Fruit fly (Drosophila melanogaster) whole organism, embryonic: ENCODE results near the gene CCT3.

ENCODE experiments used
- B-H1 ChIP-seq: fragments of 200-800 bp; sonication (Bioruptor generic); IDR thresholded peaks from 3 replicates; pipeline ENCODE4 v1.3.6; 2022; ENCODE audit warnings: missing biosample characterization, missing genetic modification characterization
- CG10321 ChIP-seq: fragments of 200-800 bp; sonication (Bioruptor generic); IDR thresholded peaks from 2 replicates; pipeline ENCODE4 v1.3.6; 2022; ENCODE audit warnings: missing biosample characterization, missing genetic modification characterization
- CG10959 ChIP-seq: fragments of 200-800 bp; sonication (Bioruptor generic); IDR thresholded peaks from 2 replicates; pipeline ENCODE4 v1.3.6; 2022; ENCODE audit warnings: missing biosample characterization, missing genetic modification characterization
- CG12744 ChIP-seq: fragments of 200-800 bp; sonication (Bioruptor generic); optimal IDR thresholded peaks from 2 replicates; lab custom pipeline; 2016; ENCODE audit warnings: missing biosample characterization, missing genetic modification characterization
- CG13123 ChIP-seq: fragments of 200-800 bp; sonication (Bioruptor generic); optimal IDR thresholded peaks from 2 replicates; lab custom pipeline; 2016; ENCODE audit warnings: missing biosample characterization, missing genetic modification characterization
- CG14860 ChIP-seq: fragments of 200-800 bp; sonication (Bioruptor generic); IDR thresholded peaks from 3 replicates; pipeline ENCODE4 v1.3.6; 2022; ENCODE audit warnings: missing biosample characterization, missing genetic modification characterization; ENCODE audit not compliant: partially characterized antibody
- CG17359 ChIP-seq: fragments of 200-800 bp; sonication (Bioruptor generic); optimal IDR thresholded peaks from 3 replicates; lab custom pipeline; 2018; ENCODE audit warnings: missing biosample characterization, mild to moderate bottlenecking, missing genetic modification characterization, moderate library complexity
- CG17612 ChIP-seq: fragments of 200-800 bp; sonication (Bioruptor generic); IDR thresholded peaks from 2 replicates; pipeline ENCODE4 v1.3.6; 2022; ENCODE audit warnings: missing biosample characterization, missing genetic modification characterization
- CG2120 ChIP-seq: fragments of 200-800 bp; sonication (Bioruptor generic); optimal IDR thresholded peaks from 3 replicates; lab custom pipeline; 2016; ENCODE audit warnings: missing biosample characterization, missing genetic modification characterization
- CG2129 ChIP-seq: fragments of 200-800 bp; sonication (Bioruptor generic); IDR thresholded peaks from 2 replicates; pipeline ENCODE4 v1.3.6; 2022; ENCODE audit warnings: missing biosample characterization, missing genetic modification characterization; ENCODE audit not compliant: partially characterized antibody
- CG30403 ChIP-seq: fragments of 200-800 bp; sonication (Bioruptor generic); optimal IDR thresholded peaks from 3 replicates; lab custom pipeline; 2016; ENCODE audit warnings: missing biosample characterization, missing genetic modification characterization
- CG3065 ChIP-seq: fragments of 200-800 bp; sonication (Bioruptor generic); optimal IDR thresholded peaks from 2 replicates; lab custom pipeline; 2016; ENCODE audit warnings: missing biosample characterization, missing genetic modification characterization
- CG3163 ChIP-seq: fragments of 200-800 bp; sonication (Bioruptor generic); optimal IDR thresholded peaks from 3 replicates; lab custom pipeline; 2016; ENCODE audit warnings: missing biosample characterization, missing genetic modification characterization
- CG32532 ChIP-seq: fragments of 200-800 bp; sonication (Bioruptor generic); IDR thresholded peaks from 2 replicates; pipeline ENCODE4 v1.3.6; 2022; ENCODE audit warnings: missing biosample characterization, missing genetic modification characterization
- CG34376 ChIP-seq: fragments of 200-800 bp; sonication (Bioruptor generic); optimal IDR thresholded peaks from 2 replicates; lab custom pipeline; 2018; ENCODE audit warnings: missing biosample characterization, mild to moderate bottlenecking, missing genetic modification characterization
- CG4854 ChIP-seq: fragments of 200-800 bp; sonication (Bioruptor generic); optimal IDR thresholded peaks from 2 replicates; lab custom pipeline; 2016; ENCODE audit warnings: missing biosample characterization, missing genetic modification characterization, inconsistent platforms
- CG6683 ChIP-seq: fragments of 200-800 bp; sonication (Bioruptor generic); optimal IDR thresholded peaks from 2 replicates; lab custom pipeline; 2017; ENCODE audit warnings: missing biosample characterization, mild to moderate bottlenecking, missing genetic modification characterization, missing genetic modification reagents
- CG6689 ChIP-seq: fragments of 200-800 bp; sonication (Bioruptor generic); IDR thresholded peaks from 2 replicates; pipeline ENCODE4 v1.3.6; 2022; ENCODE audit warnings: missing biosample characterization, missing genetic modification characterization
- CG7372 ChIP-seq: fragments of 200-800 bp; sonication (Bioruptor generic); IDR thresholded peaks from 2 replicates; pipeline ENCODE4 v1.3.6; 2022; ENCODE audit warnings: missing biosample characterization, missing genetic modification characterization
- CG7786 ChIP-seq: fragments of 200-800 bp; sonication (Bioruptor generic); optimal IDR thresholded peaks from 2 replicates; lab custom pipeline; 2016; ENCODE audit warnings: missing biosample characterization, missing genetic modification characterization
- CG8359 ChIP-seq: fragments of 200-800 bp; sonication (Bioruptor generic); optimal IDR thresholded peaks from 2 replicates; lab custom pipeline; 2017; ENCODE audit warnings: missing biosample characterization, mild to moderate bottlenecking, missing genetic modification characterization, borderline replicate concordance
- CG8765 ChIP-seq: fragments of 200-800 bp; sonication (Bioruptor generic); IDR thresholded peaks from 2 replicates; pipeline ENCODE4 v1.3.6; 2022; ENCODE audit warnings: missing biosample characterization, missing genetic modification characterization
- CG9437 ChIP-seq: fragments of 200-800 bp; sonication (Bioruptor generic); optimal IDR thresholded peaks from 2 replicates; lab custom pipeline; 2018; ENCODE audit warnings: missing biosample characterization, mild to moderate bottlenecking, missing genetic modification characterization
- CG9932 ChIP-seq: fragments of 200-800 bp; sonication (Bioruptor generic); IDR thresholded peaks from 2 replicates; pipeline ENCODE4 v1.3.6; 2022; ENCODE audit warnings: missing biosample characterization, missing genetic modification characterization
- Dip2 ChIP-seq: fragments of 200-800 bp; sonication (Bioruptor generic); IDR thresholded peaks from 2 replicates; pipeline ENCODE4 v1.3.6; 2022; ENCODE audit warnings: missing biosample characterization, missing genetic modification characterization
- GATAe ChIP-seq: fragments of 200-800 bp; sonication (Bioruptor generic); conservative IDR thresholded peaks from 2 replicates; pipeline ENCODE4 v1.3.6; 2022; ENCODE audit warnings: missing biosample characterization, missing genetic modification characterization
- Hr78 ChIP-seq, 2 experiments: fragments of 200-800 bp in 1 of 2; fragments of >200 bp in 1 of 2; sonication (Bioruptor generic) in 1 of 2; optimal IDR thresholded peaks; 2 replicates each; lab custom pipeline; 2017 to 2019; ENCODE audit warnings: missing biosample characterization in 2 of 2, missing genetic modification characterization in 2 of 2, mild to moderate bottlenecking in 1 of 2, moderate library complexity in 1 of 2
- MESR4 ChIP-seq: fragments of 200-800 bp; sonication (Bioruptor generic); optimal IDR thresholded peaks from 2 replicates; lab custom pipeline; 2018; ENCODE audit warnings: missing biosample characterization, mild to moderate bottlenecking, missing genetic modification characterization, moderate library complexity
- Mrtf ChIP-seq: fragments of 200-800 bp; sonication (Bioruptor generic); IDR thresholded peaks from 3 replicates; pipeline ENCODE4 v1.3.6; 2022; ENCODE audit warnings: missing biosample characterization, missing genetic modification characterization
- Taf1 ChIP-seq: fragments of 200-800 bp; sonication (Bioruptor generic); IDR thresholded peaks from 2 replicates; pipeline ENCODE4 v1.3.6; 2022; ENCODE audit warnings: missing biosample characterization, missing genetic modification characterization
- Vsx1 ChIP-seq: fragments of 200-800 bp; sonication (Bioruptor generic); optimal IDR thresholded peaks from 2 replicates; lab custom pipeline; 2017; ENCODE audit warnings: missing biosample characterization, mild to moderate bottlenecking, missing genetic modification characterization, missing genetic modification reagents
- Xrp1 ChIP-seq: fragments of 200-800 bp; sonication (Bioruptor generic); IDR thresholded peaks from 2 replicates; pipeline ENCODE4 v1.3.6; 2022; ENCODE audit warnings: missing biosample characterization, missing genetic modification characterization
- bowl ChIP-seq: fragments of 200-800 bp; sonication (Bioruptor generic); IDR thresholded peaks from 2 replicates; pipeline ENCODE4 v1.3.6; 2022; ENCODE audit warnings: missing biosample characterization, missing genetic modification characterization
- cas ChIP-seq: fragments of 200-800 bp; sonication (Bioruptor generic); IDR thresholded peaks from 2 replicates; pipeline ENCODE4 v1.3.6; 2022; ENCODE audit warnings: missing biosample characterization, missing genetic modification characterization
- cato ChIP-seq: fragments of 200-800 bp; sonication (Bioruptor generic); optimal IDR thresholded peaks from 2 replicates; lab custom pipeline; 2016; ENCODE audit warnings: missing biosample characterization, missing genetic modification characterization, borderline replicate concordance
- crol ChIP-seq: fragments of 200-800 bp; sonication (Bioruptor generic); IDR thresholded peaks from 2 replicates; pipeline ENCODE4 v1.3.6; 2022; ENCODE audit warnings: missing biosample characterization, missing genetic modification characterization
- dan ChIP-seq: fragments of 200-800 bp; sonication (Bioruptor generic); IDR thresholded peaks from 2 replicates; pipeline ENCODE4 v1.3.6; 2022; ENCODE audit warnings: missing biosample characterization, missing genetic modification characterization
- gce ChIP-seq: fragments of 200-800 bp; sonication (Bioruptor generic); IDR thresholded peaks from 3 replicates; pipeline ENCODE4 v1.3.6; 2022; ENCODE audit warnings: missing biosample characterization, missing genetic modification characterization
- grn ChIP-seq: fragments of 200-800 bp; sonication (Bioruptor generic); optimal IDR thresholded peaks from 3 replicates; lab custom pipeline; 2017; ENCODE audit warnings: missing biosample characterization, missing genetic modification characterization
- ham ChIP-seq: fragments of 200-800 bp; sonication (Bioruptor generic); IDR thresholded peaks from 2 replicates; pipeline ENCODE4 v1.3.6; 2022; ENCODE audit warnings: missing biosample characterization, missing genetic modification characterization
- her ChIP-seq: fragments of 200-800 bp; sonication (Bioruptor generic); optimal IDR thresholded peaks from 2 replicates; lab custom pipeline; 2016; ENCODE audit warnings: missing biosample characterization, missing genetic modification characterization
- insv ChIP-seq, 2 experiments: fragments of 200-800 bp; sonication (Bioruptor generic); optimal IDR thresholded peaks; 3 replicates each; lab custom pipeline; 2016 to 2018; ENCODE audit warnings: missing biosample characterization in 2 of 2, missing genetic modification characterization in 2 of 2
- lilli ChIP-seq: fragments of 200-800 bp; sonication (Bioruptor generic); optimal IDR thresholded peaks from 3 replicates; lab custom pipeline; 2016; ENCODE audit warnings: missing biosample characterization, missing genetic modification characterization
- nerfin-1 ChIP-seq: fragments of 200-800 bp; sonication (Bioruptor generic); optimal IDR thresholded peaks from 3 replicates; lab custom pipeline; 2019; ENCODE audit warnings: missing biosample characterization, mild to moderate bottlenecking, missing genetic modification characterization, moderate library complexity
- phol ChIP-seq: fragments of 200-800 bp; sonication (Bioruptor generic); optimal IDR thresholded peaks from 3 replicates; lab custom pipeline; 2018; ENCODE audit warnings: missing biosample characterization, mild to moderate bottlenecking, missing genetic modification characterization, moderate library complexity
- ro ChIP-seq: fragments of 200-800 bp; sonication (Bioruptor generic); IDR thresholded peaks from 2 replicates; pipeline ENCODE4 v1.3.6; 2022; ENCODE audit warnings: missing biosample characterization, missing genetic modification characterization
- run ChIP-seq: fragments of 200-800 bp; sonication (Bioruptor generic); optimal IDR thresholded peaks from 3 replicates; lab custom pipeline; 2018; ENCODE audit warnings: missing biosample characterization, mild to moderate bottlenecking, missing genetic modification characterization
- sens ChIP-seq: fragments of 200-800 bp; sonication (Bioruptor generic); peaks from one replicate; lab custom pipeline; 2016; ENCODE audit warnings: missing biosample characterization, missing genetic modification characterization
- unc-4 ChIP-seq: fragments of 200-800 bp; sonication (Bioruptor generic); IDR thresholded peaks from 2 replicates; pipeline ENCODE4 v1.3.6; 2022; ENCODE audit warnings: missing biosample characterization, missing genetic modification characterization; ENCODE audit not compliant: partially characterized antibody
- wdn ChIP-seq: fragments of 200-800 bp; sonication (Bioruptor generic); IDR thresholded peaks from 2 replicates; pipeline ENCODE4 v1.3.6; 2022; ENCODE audit warnings: missing biosample characterization, missing genetic modification characterization

CCT3 gene

dm6 chr3R:16672213-16672706 lies 24.9 kb downstream of the CCT3 start (continued):
- peak; percentile 34; the same call in 1 of the 2 replicates for TF ChIP-seq crol (GFP tag; lab: Robert Waterston, UW)

- TF ChIP-seq CG30403 (GFP tag; lab: Kevin White, UChicago) (peak; percentile 6), CG13123 (GFP tag; lab: Kevin White, UChicago) (no peak), insv (GFP tag; optimal IDR thresholded peaks at IDR 0.05; lab: Kevin White, UChicago) (no peak), Taf1 (GFP tag; lab: Robert Waterston, UW) (no peak), CG12744 (no peak), CG8765 (peak; percentile 71; the same call in 1 of the 2 replicates), CG17612 (GFP tag; lab: Robert Waterston, UW) (no peak), CG7786 (no peak), CG32532 (GFP tag; lab: Robert Waterston, UW) (no peak), Mrtf (GFP tag; lab: Robert Waterston, UW) (no peak), Hr78 (GFP tag; optimal IDR thresholded peaks at IDR 0.05; lab: Kevin White, UChicago) (no peak), her (GFP tag; lab: Kevin White, UChicago) (no peak), CG6683 (GFP tag; lab: Kevin White, UChicago) (no peak), CG10321 (no peak), CG10959 (GFP tag; lab: Robert Waterston, UW) (no peak), ham (GFP tag; lab: Robert Waterston, UW) (no peak), CG8359 (GFP tag; lab: Kevin White, UChicago) (no peak), CG6689 (GFP tag; lab: Robert Waterston, UW) (peak; percentile 31; the same call in 1 of the 2 replicates), CG4854 (GFP tag; lab: Kevin White, UChicago) (no peak), phol (tag; lab: Kevin White, UChicago) (peak; percentile 37), MESR4 (GFP tag; lab: Kevin White, UChicago) (no peak), nerfin-1 (tag; lab: Kevin White, UChicago) (no peak), CG3065 (no peak), CG7372 (no peak), run (no peak), GATAe (GFP tag; lab: Robert Waterston, UW) (no peak), cas (no peak), CG17359 (tag; lab: Kevin White, UChicago) (no peak), Dip2 (GFP tag; lab: Robert Waterston, UW) (no peak), CG9437 (GFP tag; lab: Kevin White, UChicago) (no peak), CG3163 (GFP tag; lab: Kevin White, UChicago) (no peak), Vsx1 (no peak), cato (GFP tag; lab: Kevin White, UChicago) (no peak), unc-4 (no peak), CG9932 (no peak), sens (peak; percentile 42), CG34376 (GFP tag; lab: Kevin White, UChicago) (no peak), CG14860 (no peak), bowl (GFP tag; lab: Robert Waterston, UW) (no peak), gce (GFP tag; lab: Robert Waterston, UW) (no peak), CG2120 (no peak), ro (GFP tag; lab: Robert Waterston, UW) (no peak), CG2129 (GFP tag; lab: Robert Waterston, UW) (no peak), dan (GFP tag; lab: Robert Waterston, UW) (no peak), lilli (GFP tag; lab: Kevin White, UChicago) (no peak), grn (GFP tag; lab: Kevin White, UChicago) (no peak), wdn (GFP tag; lab: Robert Waterston, UW) (no peak), B-H1 (GFP tag; lab: Robert Waterston, UW) (0 out of 3 replicates have a peak, but pooled peaks have one; percentile 11), Xrp1 (GFP tag; lab: Robert Waterston, UW) (peak; percentile 63)
Observed at dm6 chr3R:16673184-16673583, 25.8 kb downstream of the CCT3 start.
